Worm (Caenorhabditis elegans): ENCODE measurements around the gene W04H10.5.

- TF ChIP-seq R02D3.7 (tag; optimal IDR thresholded peaks at IDR 0.05) (no peak), fos-1 (tag; optimal IDR thresholded peaks at IDR 0.05) (no peak), lsy-2 (tag; optimal IDR thresholded peaks at IDR 0.05) (no peak), Y55F3AM.14 (GFP tag; optimal IDR thresholded peaks at IDR 0.05) (no peak), unc-62 (GFP tag; optimal IDR thresholded peaks at IDR 0.05) (no peak), ZK546.5 (tag; optimal IDR thresholded peaks at IDR 0.05) (no peak), mdl-1 (tag; optimal IDR thresholded peaks at IDR 0.05) (no peak), elt-3 (tag; optimal IDR thresholded peaks at IDR 0.05) (no peak), egl-27 (tag; optimal IDR thresholded peaks at IDR 0.05) (no peak)
These were observed 2.6 kb downstream of the W04H10.5 start, which contains the start of gene W04H10.1 for ce11 chrII:608757-609156.
